Comparison of ENCODE assay signal across 4 worm cellular contexts in the genomic region with DNA sequence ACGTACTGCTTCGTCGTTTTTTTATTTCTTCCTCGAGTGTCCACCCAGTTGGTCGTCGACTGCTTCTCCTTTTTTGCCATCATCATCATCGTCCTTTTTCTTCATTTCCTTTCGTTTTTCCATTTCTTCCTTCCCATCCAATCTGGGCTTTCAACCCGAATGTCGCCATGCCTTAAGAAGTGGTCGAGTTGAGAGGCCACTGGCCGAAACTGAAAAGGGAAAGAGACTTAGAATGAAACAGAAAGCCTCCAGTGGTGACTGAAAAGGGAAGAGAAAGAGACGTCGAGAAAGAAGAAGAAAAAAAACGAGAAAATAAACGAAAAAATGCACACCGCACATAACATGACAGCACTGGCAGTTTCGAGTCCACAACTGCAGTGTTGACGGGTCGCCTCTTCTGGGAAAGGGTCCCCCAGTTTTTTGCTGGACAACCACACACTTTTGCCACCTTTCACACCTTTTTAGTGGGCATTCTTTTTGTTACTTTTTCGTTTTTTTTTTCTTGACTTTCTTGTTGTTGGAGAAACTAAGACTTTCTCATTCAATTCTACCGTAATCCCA.
TF ChIP-seq lines count a peak whose summit lies in the region.

No protein-coding gene starts in this region.

TF ChIP-seq in whole organism, L1 larva, 84 proteins besides CTCF, POLR2A, EP300 and RAD21 (continued from another document):
- TF ChIP-seq tbx-2 (tag; optimal IDR thresholded peaks at IDR 0.05; lab: Kevin White, UChicago) (peak; percentile 9), nhr-19 (GFP tag; conservative IDR thresholded peaks at IDR 0.05; lab: Robert Waterston, UW) (no peak), ceh-82 (tag; optimal IDR thresholded peaks at IDR 0.05; lab: Kevin White, UChicago) (peak in 1 of 3 experiments; percentile 38), lin-14 (GFP tag; optimal IDR thresholded peaks at IDR 0.05; lab: Kevin White, UChicago) (peak; percentile 89)

TF ChIP-seq in whole organism, L2 larva, 48 proteins besides CTCF, POLR2A, EP300 and RAD21 (continued from another document):
- TF ChIP-seq Y55F3AM.14 (GFP tag; optimal IDR thresholded peaks at IDR 0.05; lab: Kevin White, UChicago) (peak; percentile 10), sem-4 (tag; optimal IDR thresholded peaks at IDR 0.05; lab: Kevin White, UChicago) (no peak), fos-1 (tag; optimal IDR thresholded peaks at IDR 0.05; lab: Kevin White, UChicago) (no peak), skn-1 (tag; optimal IDR thresholded peaks at IDR 0.05; lab: Kevin White, UChicago) (no peak), nhr-10 (tag; optimal IDR thresholded peaks at IDR 0.05; lab: Kevin White, UChicago) (no peak), lin-11 (tag; optimal IDR thresholded peaks at IDR 0.05; lab: Kevin White, UChicago) (no peak), ztf-1 (GFP tag; conservative IDR thresholded peaks at IDR 0.05; lab: Robert Waterston, UW) (no peak), sma-9 (GFP tag; optimal IDR thresholded peaks at IDR 0.05; lab: Kevin White, UChicago) (no peak), sma-9 (tag; optimal IDR thresholded peaks at IDR 0.05; lab: Kevin White, UChicago) (no peak), ZK546.5 (tag; optimal IDR thresholded peaks at IDR 0.05; lab: Kevin White, UChicago) (no peak), mdl-1 (tag; optimal IDR thresholded peaks at IDR 0.05; lab: Kevin White, UChicago) (peak in 1 of 2 experiments; percentile 34), unc-39 (tag; optimal IDR thresholded peaks at IDR 0.05; lab: Kevin White, UChicago) (no peak), gmeb-1 (tag; optimal IDR thresholded peaks at IDR 0.05; lab: Kevin White, UChicago) (no peak), alr-1 (tag; optimal IDR thresholded peaks at IDR 0.05; lab: Kevin White, UChicago) (no peak), nhr-12 (tag; optimal IDR thresholded peaks at IDR 0.05; lab: Kevin White, UChicago) (no peak), mab-5 (tag; optimal IDR thresholded peaks at IDR 0.05; lab: Kevin White, UChicago) (no peak), zag-1 (tag; optimal IDR thresholded peaks at IDR 0.05; lab: Kevin White, UChicago) (peak; percentile 65), ama-1 (optimal IDR thresholded peaks at IDR 0.05; lab: Kevin White, UChicago) (no peak), ceh-16 (tag; optimal IDR thresholded peaks at IDR 0.05; lab: Kevin White, UChicago) (no peak), nhr-11 (tag; optimal IDR thresholded peaks at IDR 0.05; lab: Kevin White, UChicago) (no peak)
TF ChIP-seq in whole organism, L2 larva: peak in this region for 8.

TF ChIP-seq in whole organism, L3 larva, 47 proteins besides CTCF, POLR2A, EP300 and RAD21 (continued from another document):
- TF ChIP-seq sea-2 (GFP tag; optimal IDR thresholded peaks at IDR 0.05; lab: Kevin White, UChicago) (no peak), unc-39 (tag; optimal IDR thresholded peaks at IDR 0.05; lab: Kevin White, UChicago) (no peak)
TF ChIP-seq in whole organism, L3 larva: peak in this region for 2.

TF ChIP-seq in whole organism, L4 larva, 104 proteins besides CTCF, POLR2A, EP300 and RAD21 (continued from another document):
- TF ChIP-seq hif-1 (tag; optimal IDR thresholded peaks at IDR 0.05; lab: Kevin White, UChicago): no peak
- TF ChIP-seq unc-62 (GFP tag; optimal IDR thresholded peaks at IDR 0.05 in 1 of 2; lab: Kevin White, UChicago): peak in 1 of 2 experiments; percentile 31
- no peak for TF ChIP-seq unc-62 (tag; optimal IDR thresholded peaks at IDR 0.05; lab: Kevin White, UChicago)
- peak; percentile 10 for TF ChIP-seq hlh-30 (tag; optimal IDR thresholded peaks at IDR 0.05; lab: Kevin White, UChicago; ENCODE audit: insufficient read depth)
- no peak for TF ChIP-seq zag-1 (tag; optimal IDR thresholded peaks at IDR 0.05; lab: Kevin White, UChicago)
- no peak for TF ChIP-seq dve-1 (tag; optimal IDR thresholded peaks at IDR 0.05; lab: Kevin White, UChicago; ENCODE audit: insufficient read depth)
- TF ChIP-seq mes-2 (tag; optimal IDR thresholded peaks at IDR 0.05; lab: Kevin White, UChicago; ENCODE audit: poor library complexity, severe bottlenecking): peak; percentile 7
- no peak for TF ChIP-seq dmd-6 (GFP tag; IDR thresholded peaks at IDR 0.05; lab: Robert Waterston, UW)
- TF ChIP-seq Y5F2A.4 (GFP tag; optimal IDR thresholded peaks at IDR 0.05; lab: Kevin White, UChicago): no peak
- no peak for TF ChIP-seq ceh-32 (tag; optimal IDR thresholded peaks at IDR 0.05; lab: Kevin White, UChicago; ENCODE audit: poor library complexity)
- no peak for TF ChIP-seq madf-5 (GFP tag; IDR thresholded peaks at IDR 0.05; lab: Robert Waterston, UW)
- no peak for TF ChIP-seq unc-130 (GFP tag; optimal IDR thresholded peaks at IDR 0.05; lab: Kevin White, UChicago)
- peak in 1 of 2 experiments; percentile 8 for TF ChIP-seq mdl-1 (tag; optimal IDR thresholded peaks at IDR 0.05; lab: Kevin White, UChicago)
- 0 out of 2 replicates have a peak, but pooled peaks have one; percentile 8 for TF ChIP-seq set-16 (GFP tag; IDR thresholded peaks at IDR 0.05; lab: Robert Waterston, UW)
- no peak for TF ChIP-seq snpc-4 (tag; optimal IDR thresholded peaks at IDR 0.05; lab: Kevin White, UChicago)
- TF ChIP-seq ceh-82 (tag; optimal IDR thresholded peaks at IDR 0.05; lab: Kevin White, UChicago): no peak
- no peak for TF ChIP-seq lin-39 (tag; optimal IDR thresholded peaks at IDR 0.05; lab: Kevin White, UChicago)
